Fruit fly (Drosophila melanogaster): ENCODE results near the gene CG15186.

dm6 chr3R:6476429-6476828 is 1.7 kb upstream of the CG15186 start:
- TF ChIP-seq psq (optimal IDR thresholded peaks at IDR 0.05) (no peak), EcR (GFP tag; optimal IDR thresholded peaks at IDR 0.05) (no peak), Dll (optimal IDR thresholded peaks at IDR 0.05) (no peak), pan (optimal IDR thresholded peaks at IDR 0.05) (no peak)

Measured in whole organism.